Fruit fly (Drosophila melanogaster): Measurements from ENCODE around the gene rux.

Gene rux

DNA sequence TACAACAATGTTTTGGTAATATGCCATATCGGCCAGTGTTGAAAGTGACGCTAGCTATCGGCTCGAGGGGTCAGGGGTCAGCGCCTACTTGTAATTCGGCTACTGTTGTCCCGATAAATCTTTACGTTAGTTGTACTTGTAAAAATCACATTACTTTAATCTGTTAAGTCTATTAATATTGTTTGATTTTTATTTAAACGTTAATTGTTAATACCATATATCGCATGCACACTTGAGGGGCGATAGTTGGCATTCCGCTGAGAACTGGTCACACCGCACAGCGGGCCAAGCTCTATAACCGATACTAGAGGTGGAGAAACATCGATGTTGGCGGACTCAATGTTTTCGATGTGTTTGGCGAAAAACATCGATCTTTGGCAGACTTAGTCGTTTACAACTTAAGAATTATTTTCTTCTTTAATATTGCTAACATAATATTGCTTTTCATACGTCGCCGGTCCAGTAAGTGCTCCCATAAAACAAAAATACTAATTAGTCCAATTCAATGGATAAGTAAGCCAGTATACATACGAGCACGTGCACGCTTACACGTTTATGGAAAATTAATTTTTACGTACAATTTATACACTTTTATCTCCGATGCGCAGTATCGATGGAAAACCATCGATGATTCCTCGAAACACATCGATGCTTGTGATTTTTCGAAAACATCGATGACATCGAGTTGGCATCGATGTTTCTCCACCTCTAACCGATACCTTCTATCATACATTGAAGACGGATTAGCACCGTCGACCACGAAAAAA lies at the start of gene rux, which contains the start of gene MCTS1:
Gene rux (minus strand): TSS at position 621 of the 767 bp plus-strand sequence.
Gene MCTS1 (plus strand): TSS at position 713 of the 767 bp plus-strand sequence.
- no peak for TF ChIP-seq CG12605 (GFP tag; IDR thresholded peaks at IDR 0.05)
- no peak for TF ChIP-seq CG9948 (tag; optimal IDR thresholded peaks at IDR 0.05)
- TF ChIP-seq CG13204 (GFP tag; optimal IDR thresholded peaks at IDR 0.05): no peak
- no peak for TF ChIP-seq rn (GFP tag; IDR thresholded peaks at IDR 0.05)
- TF ChIP-seq Ets98B (GFP tag; IDR thresholded peaks at IDR 0.05): no peak
- no peak for TF ChIP-seq CG10348 (GFP tag; IDR thresholded peaks at IDR 0.05)
- no peak for TF ChIP-seq CG32121 (GFP tag; IDR thresholded peaks at IDR 0.05)
- TF ChIP-seq CG34367 (tag; optimal IDR thresholded peaks at IDR 0.05): no peak
- no peak for TF ChIP-seq EcR (GFP tag; optimal IDR thresholded peaks at IDR 0.05)
- TF ChIP-seq CG14655 (GFP tag; optimal IDR thresholded peaks at IDR 0.05): peak; percentile 21
- no peak for TF ChIP-seq D1 (tag; optimal IDR thresholded peaks at IDR 0.05)
- TF ChIP-seq gl (tag; optimal IDR thresholded peaks at IDR 0.05): no peak
- TF ChIP-seq CG15710 (tag; optimal IDR thresholded peaks at IDR 0.05): no peak
- TF ChIP-seq Pif1B (GFP tag; optimal IDR thresholded peaks at IDR 0.05): no peak
- TF ChIP-seq fd96Ca (GFP tag; IDR thresholded peaks at IDR 0.05): peak; percentile 30; the same call in 1 of the 3 replicates
- no peak for TF ChIP-seq Pif1A (GFP tag; optimal IDR thresholded peaks at IDR 0.05)
- TF ChIP-seq Snoo (tag; optimal IDR thresholded peaks at IDR 0.05): no peak
- no peak for TF ChIP-seq CG17806 (tag; optimal IDR thresholded peaks at IDR 0.05)
- TF ChIP-seq CG4496 (GFP tag; IDR thresholded peaks at IDR 0.05): no peak
- TF ChIP-seq CG8159 (tag; optimal IDR thresholded peaks at IDR 0.05): peak; percentile 8

dm6 chrX:6081296-6081695 lies 43.7 kb upstream of the rux start, which contains the start of gene CG4660:
TSS of gene CG4660 (minus strand) at chrX:6081372.
- no peak for TF ChIP-seq CG32121 (GFP tag; IDR thresholded peaks at IDR 0.05)
- no peak for TF ChIP-seq D1 (tag; optimal IDR thresholded peaks at IDR 0.05)
- peak; percentile 88 for TF ChIP-seq CG12605 (GFP tag; IDR thresholded peaks at IDR 0.05)
- TF ChIP-seq Snoo (tag; optimal IDR thresholded peaks at IDR 0.05): no peak
- no peak for TF ChIP-seq Pif1B (GFP tag; optimal IDR thresholded peaks at IDR 0.05)
- no peak for TF ChIP-seq CG4496 (GFP tag; IDR thresholded peaks at IDR 0.05)
- no peak for TF ChIP-seq CG15710 (tag; optimal IDR thresholded peaks at IDR 0.05)

- no peak for TF ChIP-seq CG12605 (GFP tag; IDR thresholded peaks at IDR 0.05)
- no peak for TF ChIP-seq CG9948 (tag; optimal IDR thresholded peaks at IDR 0.05)
- TF ChIP-seq CG8159 (tag; optimal IDR thresholded peaks at IDR 0.05): no peak
- no peak for TF ChIP-seq CG8301 (tag; optimal IDR thresholded peaks at IDR 0.05)
- no peak for TF ChIP-seq Pif1A (GFP tag; optimal IDR thresholded peaks at IDR 0.05)
- TF ChIP-seq rn (GFP tag; IDR thresholded peaks at IDR 0.05): no peak
- no peak for TF ChIP-seq CG14655 (GFP tag; optimal IDR thresholded peaks at IDR 0.05)
- TF ChIP-seq D1 (tag; optimal IDR thresholded peaks at IDR 0.05): no peak
- TF ChIP-seq fd96Ca (GFP tag; IDR thresholded peaks at IDR 0.05): no peak
- no peak for TF ChIP-seq EcR (GFP tag; optimal IDR thresholded peaks at IDR 0.05)
- TF ChIP-seq CG10348 (GFP tag; IDR thresholded peaks at IDR 0.05): no peak
- no peak for TF ChIP-seq CG15710 (tag; optimal IDR thresholded peaks at IDR 0.05)
- TF ChIP-seq Ets98B (GFP tag; IDR thresholded peaks at IDR 0.05): no peak
Observed at dm6 chrX:6077686-6078085, 40.1 kb upstream of the rux start, which contains the start of gene CG4666. TSS of gene CG4666 (minus strand) at chrX:6077786.

DNA sequence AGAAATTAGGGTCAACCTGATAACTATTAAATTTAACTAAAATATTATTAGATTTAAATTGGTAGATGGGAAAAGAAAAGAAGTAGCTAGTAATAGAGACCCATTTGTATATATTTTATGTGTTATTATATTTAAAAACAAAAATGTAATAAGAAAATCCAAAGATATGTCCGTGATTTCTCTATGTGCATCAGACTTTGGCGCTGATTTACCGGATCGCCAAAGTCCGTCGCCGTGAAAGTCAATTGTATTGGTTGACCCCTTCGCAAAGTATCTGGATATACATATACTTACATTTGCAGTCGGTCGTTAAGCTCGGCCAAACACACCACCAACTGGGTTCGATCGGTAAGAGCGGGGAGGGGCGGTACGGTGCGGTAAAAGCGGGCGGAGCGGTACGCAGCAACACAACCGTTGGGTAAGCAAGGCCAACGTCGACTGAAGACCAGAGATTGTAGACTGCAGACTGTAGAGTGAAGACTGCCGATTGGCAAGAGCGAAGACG lies 39.5 kb upstream of the rux start:
- TF ChIP-seq CG34367 (tag; optimal IDR thresholded peaks at IDR 0.05) (peak; percentile 48), CG10348 (GFP tag; IDR thresholded peaks at IDR 0.05) (no peak), CG32121 (GFP tag; IDR thresholded peaks at IDR 0.05) (peak; percentile 79), CG8301 (tag; optimal IDR thresholded peaks at IDR 0.05) (peak; percentile 75), D1 (tag; optimal IDR thresholded peaks at IDR 0.05) (no peak), rn (GFP tag; IDR thresholded peaks at IDR 0.05) (peak; percentile 45; the same call in 1 of the 2 replicates), CG4496 (GFP tag; IDR thresholded peaks at IDR 0.05) (peak; percentile 72), CG13204 (GFP tag; optimal IDR thresholded peaks at IDR 0.05) (peak; percentile 67), gl (tag; optimal IDR thresholded peaks at IDR 0.05) (no peak), Ets98B (GFP tag; IDR thresholded peaks at IDR 0.05) (peak; percentile 80), CG15710 (tag; optimal IDR thresholded peaks at IDR 0.05) (peak; percentile 74), Pif1A (GFP tag; optimal IDR thresholded peaks at IDR 0.05) (peak; percentile 33), Pif1B (GFP tag; optimal IDR thresholded peaks at IDR 0.05) (peak; percentile 60), CG8159 (tag; optimal IDR thresholded peaks at IDR 0.05) (peak; percentile 72), CG14655 (GFP tag; optimal IDR thresholded peaks at IDR 0.05) (peak; percentile 84), Snoo (tag; optimal IDR thresholded peaks at IDR 0.05) (peak; percentile 45), CG12605 (GFP tag; IDR thresholded peaks at IDR 0.05) (peak; percentile 65; the same call in 1 of the 2 replicates), EcR (GFP tag; optimal IDR thresholded peaks at IDR 0.05) (peak; percentile 28), fd96Ca (GFP tag; IDR thresholded peaks at IDR 0.05) (no peak), CG9948 (tag; optimal IDR thresholded peaks at IDR 0.05) (peak; percentile 63), CG17806 (tag; optimal IDR thresholded peaks at IDR 0.05) (peak; percentile 56)

- TF ChIP-seq gl (tag; optimal IDR thresholded peaks at IDR 0.05) (no peak), D1 (tag; optimal IDR thresholded peaks at IDR 0.05) (no peak), fd96Ca (GFP tag; IDR thresholded peaks at IDR 0.05) (no peak), CG10348 (GFP tag; IDR thresholded peaks at IDR 0.05) (no peak)
Observed at dm6 chrX:6075586-6075985, 38.0 kb upstream of the rux start.

dm6 chrX:6074845-6075244 lies 37.2 kb upstream of the rux start, which contains the start of gene Tsp5D:
TSS of gene Tsp5D (minus strand) at chrX:6074857.
- TF ChIP-seq Pif1A (GFP tag; optimal IDR thresholded peaks at IDR 0.05) (peak; percentile 90), CG4496 (GFP tag; IDR thresholded peaks at IDR 0.05) (peak; percentile 99), CG14655 (GFP tag; optimal IDR thresholded peaks at IDR 0.05) (peak; percentile 99), D1 (tag; optimal IDR thresholded peaks at IDR 0.05) (peak; percentile 54), CG8301 (tag; optimal IDR thresholded peaks at IDR 0.05) (peak; percentile 99), CG15710 (tag; optimal IDR thresholded peaks at IDR 0.05) (peak; percentile 93), Pif1B (GFP tag; optimal IDR thresholded peaks at IDR 0.05) (peak; percentile 90), gl (tag; optimal IDR thresholded peaks at IDR 0.05) (peak; percentile 89), CG32121 (GFP tag; IDR thresholded peaks at IDR 0.05) (peak; percentile 99), CG10348 (GFP tag; IDR thresholded peaks at IDR 0.05) (peak; percentile 95), Snoo (tag; optimal IDR thresholded peaks at IDR 0.05) (peak; percentile 52), CG9948 (tag; optimal IDR thresholded peaks at IDR 0.05) (peak; percentile 95), CG8159 (tag; optimal IDR thresholded peaks at IDR 0.05) (peak; percentile 96), Ets98B (GFP tag; IDR thresholded peaks at IDR 0.05) (peak; percentile 99), EcR (GFP tag; optimal IDR thresholded peaks at IDR 0.05) (no peak), fd96Ca (GFP tag; IDR thresholded peaks at IDR 0.05) (peak; percentile 99), CG34367 (tag; optimal IDR thresholded peaks at IDR 0.05) (peak; percentile 93), rn (GFP tag; IDR thresholded peaks at IDR 0.05) (peak; percentile 99), CG12605 (GFP tag; IDR thresholded peaks at IDR 0.05) (peak; percentile 99), CG17806 (tag; optimal IDR thresholded peaks at IDR 0.05) (peak; percentile 97), CG13204 (GFP tag; optimal IDR thresholded peaks at IDR 0.05) (peak; percentile 86)
